1 fruit fly cellular context compared by ENCODE assay signal in genomic region chrX:9650757-9651594, dm6.
TF ChIP-seq lines count a peak whose summit lies in the region.

No protein-coding gene starts in this region.

TF ChIP-seq in whole organism, embryonic, 481 proteins besides CTCF, POLR2A, EP300 and RAD21 (continued from another document):
- TF ChIP-seq CG34376 (GFP tag; optimal IDR thresholded peaks at IDR 0.05; lab: Kevin White, UChicago) (no peak), CG2116 (GFP tag; optimal IDR thresholded peaks at IDR 0.05; lab: Kevin White, UChicago) (peak; percentile 76), CG32772 (GFP tag; IDR thresholded peaks at IDR 0.05; lab: Robert Waterston, UW) (peak; percentile 94), eyg (GFP tag; optimal IDR thresholded peaks at IDR 0.05; lab: Kevin White, UChicago) (peak; percentile 84), D19B (GFP tag; optimal IDR thresholded peaks at IDR 0.05; lab: Kevin White, UChicago) (peak; percentile 49), CG16863 (GFP tag; optimal IDR thresholded peaks at IDR 0.05; lab: Kevin White, UChicago) (peak; percentile 95), aop (GFP tag; IDR thresholded peaks at IDR 0.05; lab: Robert Waterston, UW) (peak; percentile 86; the same call in 1 of the 2 replicates), insv (GFP tag; optimal IDR thresholded peaks at IDR 0.05; lab: Kevin White, UChicago) (peak in 1 of 2 experiments; percentile 8), D (optimal IDR thresholded peaks at IDR 0.05; lab: Kevin White, UChicago) (no peak), D (GFP tag; optimal IDR thresholded peaks at IDR 0.05; lab: Kevin White, UChicago) (peak; percentile 94), danr (GFP tag; IDR thresholded peaks at IDR 0.05; lab: Robert Waterston, UW) (peak; percentile 91), klu (GFP tag; IDR thresholded peaks at IDR 0.05; lab: Robert Waterston, UW) (peak; percentile 62), onecut (GFP tag; IDR thresholded peaks at IDR 0.05; lab: Robert Waterston, UW) (peak; percentile 94), nerfin-2 (GFP tag; IDR thresholded peaks at IDR 0.05; lab: Robert Waterston, UW; ENCODE audit: partially characterized antibody) (no peak), chinmo (GFP tag; IDR thresholded peaks at IDR 0.05; lab: Robert Waterston, UW; ENCODE audit: partially characterized antibody) (no peak), CG2678 (tag; optimal IDR thresholded peaks at IDR 0.05; lab: Kevin White, UChicago) (peak; percentile 92), Bteb2 (GFP tag; optimal IDR thresholded peaks at IDR 0.05; lab: Kevin White, UChicago) (peak; percentile 89), CG31441 (GFP tag; IDR thresholded peaks at IDR 0.05; lab: Robert Waterston, UW) (peak; percentile 93), sqz (GFP tag; optimal IDR thresholded peaks at IDR 0.05; lab: Kevin White, UChicago) (peak; percentile 70), CG8089 (GFP tag; optimal IDR thresholded peaks at IDR 0.05; lab: Kevin White, UChicago) (peak; percentile 95), Antp (GFP tag; optimal IDR thresholded peaks at IDR 0.05; lab: Kevin White, UChicago) (peak; percentile 96), D19A (tag; optimal IDR thresholded peaks at IDR 0.05; lab: Kevin White, UChicago) (peak; percentile 90), CG4820 (GFP tag; optimal IDR thresholded peaks at IDR 0.05; lab: Kevin White, UChicago) (peak; percentile 92), CG3407 (GFP tag; optimal IDR thresholded peaks at IDR 0.05; lab: Kevin White, UChicago) (peak; percentile 92), CG3065 (GFP tag; optimal IDR thresholded peaks at IDR 0.05; lab: Kevin White, UChicago) (peak; percentile 94), E2f2 (GFP tag; IDR thresholded peaks at IDR 0.05; lab: Robert Waterston, UW) (peak; percentile 82), H2.0 (GFP tag; IDR thresholded peaks at IDR 0.05; lab: Robert Waterston, UW) (peak; percentile 96), CG11456 (GFP tag; IDR thresholded peaks at IDR 0.05; lab: Robert Waterston, UW) (peak; percentile 92), ATbp (GFP tag; optimal IDR thresholded peaks at IDR 0.05; lab: Kevin White, UChicago) (peak; percentile 96), CG12769 (tag; optimal IDR thresholded peaks at IDR 0.05; lab: Kevin White, UChicago) (peak; percentile 93), lola (GFP tag; optimal IDR thresholded peaks at IDR 0.05; lab: Kevin White, UChicago) (peak in 1 of 3 experiments; percentile 94), TFAM (GFP tag; optimal IDR thresholded peaks at IDR 0.05; lab: Kevin White, UChicago) (peak; percentile 78)
TF ChIP-seq in whole organism, embryonic: peak in this region for 427.
